Fruit fly (Drosophila melanogaster) Kc167 (cell line): Measurements from ENCODE around the gene CG11970.

Source experiments
- Sin3A ChIP-seq: fragments of >200 bp; optimal IDR thresholded peaks from 2 replicates; lab custom pipeline; 2018; ENCODE audit warnings: missing external identifiers
- insv ChIP-seq: fragments of >200 bp; optimal IDR thresholded peaks from 3 replicates; lab custom pipeline; 2018; ENCODE audit warnings: missing external identifiers
- psq ChIP-seq: fragments of >200 bp; optimal IDR thresholded peaks from 2 replicates; lab custom pipeline; 2017; ENCODE audit warnings: missing external identifiers
- ttk ChIP-seq: sonication (Bioruptor generic); optimal IDR thresholded peaks from 2 replicates; lab custom pipeline; 2017; ENCODE audit warnings: missing external identifiers

DNA sequence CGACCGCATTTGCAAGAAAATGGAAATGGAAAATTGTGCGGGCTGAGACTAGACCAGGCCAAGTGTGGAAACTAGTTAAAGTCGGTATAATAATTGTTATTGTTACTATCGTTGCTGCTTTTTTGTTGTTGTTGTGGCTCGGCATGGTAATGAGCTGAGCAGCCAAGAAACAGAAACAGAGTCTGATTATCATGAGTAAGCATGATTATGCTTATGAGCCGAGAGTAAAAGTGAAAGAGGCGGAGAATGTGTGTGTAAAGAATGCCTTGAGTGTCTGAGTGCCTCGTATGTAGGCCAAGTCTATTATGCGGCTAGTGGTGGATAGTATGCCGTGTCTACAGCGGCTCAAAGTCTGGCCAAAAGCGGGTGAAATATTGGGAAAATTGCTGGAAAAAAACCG lies 13.8 kb upstream of the CG11970 start:
- TF ChIP-seq insv (lab: Kevin White, UChicago) (no peak), psq (lab: Kevin White, UChicago) (no peak), Sin3A (no peak), ttk (lab: Kevin White, UChicago) (no peak)
